Fruit fly (Drosophila melanogaster) whole organism, prepupa: ENCODE results near the gene Spc105R.

ENCODE experiments used
- Blimp-1 ChIP-seq: fragments of 200-800 bp; sonication (Bioruptor generic); optimal IDR thresholded peaks from 3 replicates; lab custom pipeline; 2017; ENCODE audit warnings: missing biosample characterization, missing genetic modification characterization, mild to moderate bottlenecking, moderate library complexity, missing genetic modification reagents
- CG10631 ChIP-seq: fragments of 200-800 bp; sonication (Bioruptor generic); optimal IDR thresholded peaks from 2 replicates; lab custom pipeline; 2016; ENCODE audit warnings: missing biosample characterization, missing genetic modification characterization
- CG11294 ChIP-seq: fragments of 200-800 bp; sonication (Bioruptor generic); IDR thresholded peaks from 2 replicates; pipeline ENCODE4 v1.3.6; 2022; ENCODE audit warnings: missing biosample characterization, missing genetic modification characterization
- CG11762 ChIP-seq: fragments of 200-800 bp; sonication (Bioruptor generic); optimal IDR thresholded peaks from 3 replicates; lab custom pipeline; 2016; ENCODE audit warnings: missing biosample characterization, missing genetic modification characterization; ENCODE audit not compliant: insufficient read depth
- CG11902 ChIP-seq: fragments of 200-800 bp; sonication (Bioruptor generic); optimal IDR thresholded peaks from 3 replicates; lab custom pipeline; 2016; ENCODE audit warnings: missing biosample characterization, missing genetic modification characterization
- CG16779 ChIP-seq: fragments of 200-800 bp; sonication (Bioruptor generic); optimal IDR thresholded peaks from 3 replicates; lab custom pipeline; 2017; ENCODE audit warnings: missing biosample characterization, mild to moderate bottlenecking, missing genetic modification characterization
- CG3032 ChIP-seq: fragments of 200-800 bp; optimal IDR thresholded peaks from 2 replicates; lab custom pipeline; 2019; ENCODE audit warnings: missing biosample characterization, mild to moderate bottlenecking, missing genetic modification characterization, moderate library complexity
- CG31627 ChIP-seq: fragments of 200-800 bp; sonication (Bioruptor generic); optimal IDR thresholded peaks from 3 replicates; lab custom pipeline; 2016; ENCODE audit warnings: missing biosample characterization, missing genetic modification characterization
- CG32006 ChIP-seq: fragments of 200-800 bp; sonication (Bioruptor generic); optimal IDR thresholded peaks from 3 replicates; lab custom pipeline; 2017; ENCODE audit warnings: missing biosample characterization, mild to moderate bottlenecking, missing genetic modification characterization
- CG3919 ChIP-seq: fragments of 200-800 bp; sonication (Bioruptor generic); optimal IDR thresholded peaks from 3 replicates; lab custom pipeline; 2016; ENCODE audit warnings: missing biosample characterization, missing genetic modification characterization
- CG6276 ChIP-seq: fragments of 200-800 bp; sonication (Bioruptor generic); optimal IDR thresholded peaks from 2 replicates; lab custom pipeline; 2017; ENCODE audit warnings: missing biosample characterization, mild to moderate bottlenecking, missing genetic modification characterization
- CG6792 ChIP-seq: fragments of 200-800 bp; sonication (Bioruptor generic); optimal IDR thresholded peaks from 3 replicates; lab custom pipeline; 2016; ENCODE audit warnings: missing biosample characterization, missing genetic modification characterization
- CG6854 ChIP-seq: fragments of 200-800 bp; sonication (Bioruptor generic); optimal IDR thresholded peaks from 2 replicates; lab custom pipeline; 2017; ENCODE audit warnings: missing biosample characterization, mild to moderate bottlenecking, missing genetic modification characterization
- CG7368 ChIP-seq: fragments of 200-800 bp; sonication (Bioruptor generic); optimal IDR thresholded peaks from 3 replicates; lab custom pipeline; 2016; ENCODE audit warnings: missing biosample characterization, missing genetic modification characterization
- CG8119 ChIP-seq: fragments of 200-800 bp; sonication (Bioruptor generic); IDR thresholded peaks from 3 replicates; pipeline ENCODE4 v1.3.6; 2022; ENCODE audit warnings: missing biosample characterization, missing genetic modification characterization
- CG8319 ChIP-seq: fragments of 200-800 bp; sonication (Bioruptor generic); optimal IDR thresholded peaks from 3 replicates; lab custom pipeline; 2016; ENCODE audit warnings: missing biosample characterization, missing genetic modification characterization
- CG8632 ChIP-seq: fragments of 200-800 bp; sonication (Bioruptor generic); optimal IDR thresholded peaks from 3 replicates; lab custom pipeline; 2016; ENCODE audit warnings: missing biosample characterization, missing genetic modification characterization
- Eip78C ChIP-seq: fragments of 200-800 bp; sonication (Bioruptor generic); peaks from one replicate; lab custom pipeline; 2016; ENCODE audit warnings: missing biosample characterization, missing genetic modification characterization
- Gug ChIP-seq: fragments of 200-800 bp; sonication (Bioruptor generic); IDR thresholded peaks from 2 replicates; pipeline ENCODE4 v1.3.6; 2022; ENCODE audit warnings: missing biosample characterization, missing genetic modification characterization
- Hr38 ChIP-seq: sonication (Bioruptor generic); optimal IDR thresholded peaks from 2 replicates; lab custom pipeline; 2016; ENCODE audit warnings: missing biosample characterization, missing genetic modification characterization
- Hr39 ChIP-seq: fragments of 200-800 bp; sonication (Bioruptor generic); optimal IDR thresholded peaks from 2 replicates; lab custom pipeline; 2016; ENCODE audit warnings: missing biosample characterization, missing genetic modification characterization
- Hr4 ChIP-seq: fragments of 200-800 bp; sonication (Bioruptor generic); optimal IDR thresholded peaks from 3 replicates; lab custom pipeline; 2016; ENCODE audit warnings: missing biosample characterization, missing genetic modification characterization
- Lpt ChIP-seq: fragments of 200-800 bp; sonication (Bioruptor generic); optimal IDR thresholded peaks from 3 replicates; lab custom pipeline; 2016; ENCODE audit warnings: missing biosample characterization, missing genetic modification characterization
- Met ChIP-seq: fragments of 200-800 bp; sonication (Bioruptor generic); optimal IDR thresholded peaks from 3 replicates; lab custom pipeline; 2016; ENCODE audit warnings: missing biosample characterization, missing genetic modification characterization
- OdsH ChIP-seq: fragments of 200-800 bp; sonication (Bioruptor generic); optimal IDR thresholded peaks from 3 replicates; lab custom pipeline; 2016; ENCODE audit warnings: missing biosample characterization, missing genetic modification characterization
- Smox ChIP-seq: fragments of 200-800 bp; sonication (Bioruptor generic); optimal IDR thresholded peaks from 3 replicates; lab custom pipeline; 2016; ENCODE audit warnings: missing biosample characterization, missing genetic modification characterization
- Sox102F ChIP-seq: fragments of 200-800 bp; sonication (Bioruptor generic); optimal IDR thresholded peaks from 2 replicates; lab custom pipeline; 2016; ENCODE audit warnings: missing biosample characterization, mild to moderate bottlenecking, missing genetic modification characterization
- Sox14 ChIP-seq: fragments of 200-800 bp; sonication (Bioruptor generic); optimal IDR thresholded peaks from 3 replicates; lab custom pipeline; 2016; ENCODE audit warnings: missing biosample characterization, missing genetic modification characterization
- acj6 ChIP-seq: fragments of 200-800 bp; sonication (Bioruptor generic); optimal IDR thresholded peaks from 3 replicates; lab custom pipeline; 2016; ENCODE audit warnings: missing biosample characterization, missing genetic modification characterization
- cyc ChIP-seq: fragments of 200-800 bp; sonication (Bioruptor generic); optimal IDR thresholded peaks from 3 replicates; lab custom pipeline; 2016; ENCODE audit warnings: missing biosample characterization, missing genetic modification characterization
- eg ChIP-seq: fragments of 200-800 bp; sonication (Bioruptor generic); IDR thresholded peaks from 3 replicates; pipeline ENCODE4 v1.3.6; 2022; ENCODE audit warnings: missing biosample characterization, missing genetic modification characterization
- esn ChIP-seq: fragments of 200-800 bp; sonication (Bioruptor generic); optimal IDR thresholded peaks from 2 replicates; lab custom pipeline; 2016; ENCODE audit warnings: missing biosample characterization, mild to moderate bottlenecking, missing genetic modification characterization, moderate library complexity
- fd59A ChIP-seq: fragments of 200-800 bp; sonication (Bioruptor generic); optimal IDR thresholded peaks from 2 replicates; lab custom pipeline; 2017; ENCODE audit warnings: missing biosample characterization, mild to moderate bottlenecking, missing genetic modification characterization, missing genetic modification reagents
- lz ChIP-seq: fragments of 200-800 bp; sonication (Bioruptor generic); optimal IDR thresholded peaks from 3 replicates; lab custom pipeline; 2016; ENCODE audit warnings: missing biosample characterization, missing genetic modification characterization
- net ChIP-seq: fragments of 200-800 bp; sonication (Bioruptor generic); optimal IDR thresholded peaks from 3 replicates; lab custom pipeline; 2016; ENCODE audit warnings: missing biosample characterization, missing genetic modification characterization
- ss ChIP-seq, 2 experiments: fragments of 200-800 bp; sonication (Bioruptor generic); optimal IDR thresholded peaks; 2 replicates in 1 of 2; 3 replicates in 1 of 2; lab custom pipeline; 2017 to 2018; ENCODE audit warnings: mild to moderate bottlenecking in 2 of 2, missing biosample characterization in 2 of 2, missing genetic modification characterization in 2 of 2, moderate library complexity in 1 of 2
- svp ChIP-seq: fragments of 200-800 bp; sonication (Bioruptor generic); peaks from one replicate; lab custom pipeline; 2016; ENCODE audit warnings: missing biosample characterization, missing genetic modification characterization
- topi ChIP-seq: fragments of 200-800 bp; sonication (Bioruptor generic); optimal IDR thresholded peaks from 3 replicates; lab custom pipeline; 2016; ENCODE audit warnings: missing biosample characterization, missing genetic modification characterization
- vri ChIP-seq: fragments of 200-800 bp; sonication (Bioruptor generic); optimal IDR thresholded peaks from 3 replicates; lab custom pipeline; 2016; ENCODE audit warnings: missing biosample characterization, mild to moderate bottlenecking, missing genetic modification characterization

The Spc105R gene

DNA sequence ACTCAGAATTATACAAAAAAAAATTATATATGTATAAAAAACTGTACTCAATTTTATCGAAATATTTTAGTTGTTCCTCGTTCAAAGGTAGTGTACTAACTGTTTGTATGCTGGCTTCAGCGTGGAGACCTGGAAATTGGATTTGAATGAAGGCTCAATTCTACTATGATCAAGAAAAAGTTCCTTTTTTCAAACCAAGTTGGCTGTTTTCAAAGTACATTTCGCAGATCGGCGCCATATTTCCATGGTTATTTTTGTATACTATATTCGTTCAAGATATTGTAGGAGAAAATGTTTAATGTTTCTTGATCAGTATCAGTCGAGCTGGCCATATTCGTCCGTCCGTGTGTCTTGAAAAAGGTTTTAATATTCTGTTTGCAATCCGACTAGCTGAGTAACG is 17.7 kb downstream of the Spc105R start, which contains the start of gene Mst77F:
Gene Mst77F, minus strand, starts transcription at position 101 of the 400 bp plus-strand sequence.
- no peak for TF ChIP-seq CG32006 (GFP tag; lab: Kevin White, UChicago)
- TF ChIP-seq CG6854 (GFP tag; lab: Kevin White, UChicago): no peak
- no peak for TF ChIP-seq fd59A (GFP tag; lab: Kevin White, UChicago)
- TF ChIP-seq CG8119 (GFP tag; lab: Robert Waterston, UW): no peak
- no peak for TF ChIP-seq ss (GFP tag; optimal IDR thresholded peaks at IDR 0.05; lab: Kevin White, UChicago)
- TF ChIP-seq CG7368 (GFP tag; lab: Kevin White, UChicago): no peak
- TF ChIP-seq CG11762 (GFP tag; lab: Kevin White, UChicago): no peak
- TF ChIP-seq CG3919: no peak
- no peak for TF ChIP-seq CG6792
- TF ChIP-seq Sox14 (GFP tag; lab: Kevin White, UChicago): no peak

DNA sequence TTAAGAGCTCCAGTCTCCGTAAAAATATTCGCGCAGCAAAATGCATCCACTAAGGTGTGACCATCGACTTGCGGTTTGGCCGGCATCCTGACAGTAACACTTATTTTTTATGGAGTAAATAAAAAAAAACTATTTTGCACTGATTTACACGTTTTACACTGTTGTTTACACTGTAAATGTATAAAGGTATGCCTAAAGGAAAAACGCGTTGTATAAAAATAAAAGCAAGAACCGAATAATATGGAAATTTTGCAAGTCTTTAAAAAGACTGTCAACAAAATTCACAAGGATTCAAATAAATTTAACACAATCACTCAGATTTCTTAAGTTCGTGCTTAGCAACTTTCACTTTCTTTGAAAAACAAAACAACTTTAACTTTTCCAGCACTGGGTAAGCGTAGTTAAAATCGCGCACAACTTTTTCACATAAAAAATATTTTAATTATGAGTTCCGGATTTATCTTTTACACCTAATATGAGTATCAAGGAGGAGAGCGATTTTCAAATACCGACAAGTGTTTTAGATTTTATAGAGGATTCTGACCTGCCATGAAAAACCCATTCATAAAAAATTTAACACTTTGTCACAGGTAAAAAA is 23.1 kb downstream of the Spc105R start:
- TF ChIP-seq Hr4 (GFP tag; lab: Kevin White, UChicago): peak; percentile 34
- TF ChIP-seq Blimp-1 (GFP tag; lab: Kevin White, UChicago): peak; percentile 40
- TF ChIP-seq svp (GFP tag; lab: Kevin White, UChicago): peak; percentile 33
- TF ChIP-seq Hr38 (GFP tag; lab: Kevin White, UChicago): no peak

DNA sequence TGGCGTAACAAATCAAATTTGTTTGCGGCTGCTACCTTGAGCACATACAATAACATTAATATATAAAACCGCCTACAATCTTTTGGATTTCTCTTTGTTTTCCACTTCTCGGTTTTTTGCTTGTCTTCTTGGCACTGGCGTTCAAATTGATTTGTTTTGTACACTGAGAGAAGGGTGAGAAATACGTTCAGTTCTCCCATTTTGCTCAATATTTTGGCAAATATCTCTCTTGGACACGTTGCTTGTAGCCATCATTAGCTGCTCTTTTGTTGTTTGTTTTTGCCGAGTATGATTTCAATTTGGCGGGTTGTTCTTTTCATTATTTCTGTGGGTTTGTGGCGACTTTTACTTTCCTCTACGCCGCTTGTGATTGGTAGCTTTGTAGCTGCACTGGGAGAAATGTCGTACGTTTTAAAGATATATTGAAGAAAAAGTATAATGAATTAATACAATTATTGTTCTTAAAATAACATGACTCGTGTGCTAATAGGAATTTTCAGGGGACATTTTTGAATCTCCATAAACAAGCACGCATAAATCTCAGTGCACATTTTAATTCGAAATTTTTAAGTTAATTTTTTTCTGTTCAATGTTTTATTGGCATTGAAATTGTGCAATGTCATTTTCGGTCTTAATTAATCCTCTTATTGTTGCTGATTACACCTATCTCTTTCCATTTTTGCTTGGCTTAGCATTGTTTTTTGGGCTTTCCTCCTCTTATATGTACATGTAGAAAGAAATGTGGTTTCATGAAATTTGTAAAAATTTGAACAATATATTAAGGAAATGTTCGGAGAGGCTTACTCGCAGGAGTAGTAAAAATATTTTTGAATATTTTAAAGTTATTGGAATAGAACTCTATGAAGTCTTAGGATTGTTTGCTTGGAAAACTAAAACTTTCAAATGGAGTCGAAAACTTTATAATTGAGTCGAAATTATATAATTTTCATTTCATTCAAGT is 27.0 kb downstream of the Spc105R start:
- TF ChIP-seq Gug (GFP tag; lab: Robert Waterston, UW): no peak
- TF ChIP-seq net (GFP tag; lab: Kevin White, UChicago): peak; percentile 22
- TF ChIP-seq Sox102F (GFP tag; lab: Kevin White, UChicago): peak; percentile 15
- TF ChIP-seq eg (GFP tag; lab: Robert Waterston, UW): no peak
- TF ChIP-seq CG3919: no peak
- peak; percentile 35 for TF ChIP-seq Hr39 (GFP tag; lab: Kevin White, UChicago)
- peak; percentile 44 for TF ChIP-seq lz (GFP tag; lab: Kevin White, UChicago)
- TF ChIP-seq Met (GFP tag; lab: Kevin White, UChicago): peak; percentile 51
- peak; percentile 53 for TF ChIP-seq Eip78C (GFP tag; lab: Kevin White, UChicago)
- peak; percentile 47 for TF ChIP-seq cyc (GFP tag; lab: Kevin White, UChicago)
- peak; percentile 84 for TF ChIP-seq svp (GFP tag; lab: Kevin White, UChicago)
- TF ChIP-seq OdsH (GFP tag; lab: Kevin White, UChicago): peak; percentile 38
- TF ChIP-seq CG7368 (GFP tag; lab: Kevin White, UChicago): no peak
- peak; percentile 59 for TF ChIP-seq esn
- peak; percentile 27 for TF ChIP-seq Hr4 (GFP tag; lab: Kevin White, UChicago)
- TF ChIP-seq CG6792: no peak
- no peak for TF ChIP-seq CG6276 (GFP tag; lab: Kevin White, UChicago)
- TF ChIP-seq topi (GFP tag; lab: Kevin White, UChicago): peak; percentile 50
- no peak for TF ChIP-seq Smox (GFP tag; lab: Kevin White, UChicago)
- TF ChIP-seq CG11294 (GFP tag; lab: Robert Waterston, UW): no peak
- TF ChIP-seq CG3032: no peak
- peak; percentile 4 for TF ChIP-seq CG8632
- peak; percentile 36 for TF ChIP-seq CG31627 (GFP tag; lab: Kevin White, UChicago)

DNA sequence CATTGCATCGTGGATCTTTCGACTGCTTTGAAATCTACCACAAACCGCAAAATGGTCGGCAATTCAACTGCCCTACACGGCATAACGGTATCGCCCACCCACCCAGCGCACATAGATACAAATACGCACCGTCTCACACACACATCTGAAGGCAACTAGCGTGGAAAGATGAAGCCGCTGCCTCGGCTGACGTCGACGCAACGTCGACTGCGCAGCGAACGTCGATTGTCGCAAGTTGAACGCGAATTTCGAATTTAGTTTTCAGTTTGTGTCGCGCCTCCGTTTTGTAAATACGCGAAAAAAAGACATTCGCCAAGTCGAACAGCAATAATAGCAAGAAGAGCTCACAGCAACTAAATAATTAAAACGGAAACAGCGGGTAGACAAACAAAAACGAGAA is 27.8 kb downstream of the Spc105R start:
- no peak for TF ChIP-seq Gug (GFP tag; lab: Robert Waterston, UW)
- no peak for TF ChIP-seq eg (GFP tag; lab: Robert Waterston, UW)
- no peak for TF ChIP-seq Lpt (GFP tag; lab: Kevin White, UChicago)
- no peak for TF ChIP-seq CG8319
- TF ChIP-seq vri (GFP tag; lab: Kevin White, UChicago): no peak
- TF ChIP-seq lz (GFP tag; lab: Kevin White, UChicago): no peak
- TF ChIP-seq ss (GFP tag; optimal IDR thresholded peaks at IDR 0.05; lab: Kevin White, UChicago): no peak
- TF ChIP-seq esn: no peak
- TF ChIP-seq acj6: no peak
- no peak for TF ChIP-seq CG8119 (GFP tag; lab: Robert Waterston, UW)
- no peak for TF ChIP-seq CG11902 (GFP tag; lab: Kevin White, UChicago)
- TF ChIP-seq CG16779 (tag; lab: Kevin White, UChicago): no peak
- no peak for TF ChIP-seq CG10631 (GFP tag; lab: Kevin White, UChicago)
- TF ChIP-seq, all 60 proteins: peak for 0
